Fruit fly (Drosophila melanogaster): ENCODE results near the gene Mst87F.

Gene Mst87F

dm6 chr3R:13843611-13844010 is 15.8 kb upstream of the Mst87F start (continued):
- TF ChIP-seq Taf1 (GFP tag; IDR thresholded peaks at IDR 0.05) (no peak), CG1529 (GFP tag; optimal IDR thresholded peaks at IDR 0.05) (no peak), CG9817 (tag; optimal IDR thresholded peaks at IDR 0.05) (no peak), sqz (GFP tag; optimal IDR thresholded peaks at IDR 0.05) (no peak), pho (GFP tag; optimal IDR thresholded peaks at IDR 0.05) (no peak), CG30431 (GFP tag; optimal IDR thresholded peaks at IDR 0.05) (no peak), kay (GFP tag; optimal IDR thresholded peaks at IDR 0.05) (no peak), CG34224 (GFP tag; IDR thresholded peaks at IDR 0.05; ENCODE audit: partially characterized antibody) (no peak), CG15696 (tag; optimal IDR thresholded peaks at IDR 0.05) (no peak), fd102C (GFP tag; optimal IDR thresholded peaks at IDR 0.05) (no peak), CG10959 (GFP tag; IDR thresholded peaks at IDR 0.05) (no peak), nerfin-2 (GFP tag; IDR thresholded peaks at IDR 0.05; ENCODE audit: partially characterized antibody) (no peak), pnt (GFP tag; optimal IDR thresholded peaks at IDR 0.05) (no peak), CG2875 (GFP tag; optimal IDR thresholded peaks at IDR 0.05) (no peak), CG16815 (GFP tag; optimal IDR thresholded peaks at IDR 0.05) (no peak), sima (GFP tag; optimal IDR thresholded peaks at IDR 0.05) (no peak), insv (GFP tag; optimal IDR thresholded peaks at IDR 0.05) (no peak), sens-2 (GFP tag; IDR thresholded peaks at IDR 0.05) (no peak), CG11723 (GFP tag; optimal IDR thresholded peaks at IDR 0.05) (no peak), Spps (tag; optimal IDR thresholded peaks at IDR 0.05) (no peak), Abd-B (GFP tag; optimal IDR thresholded peaks at IDR 0.05) (no peak), HmgD (GFP tag; optimal IDR thresholded peaks at IDR 0.05) (no peak), CG32767 (GFP tag; IDR thresholded peaks at IDR 0.05) (no peak), Gsc (GFP tag; IDR thresholded peaks at IDR 0.05) (no peak), cato (GFP tag; optimal IDR thresholded peaks at IDR 0.05; ENCODE audit: borderline replicate concordance) (no peak), CG11456 (GFP tag; IDR thresholded peaks at IDR 0.05) (no peak), sug (tag; optimal IDR thresholded peaks at IDR 0.05) (no peak), CG11696 (GFP tag; IDR thresholded peaks at IDR 0.05) (no peak), CG6254 (GFP tag; optimal IDR thresholded peaks at IDR 0.05) (no peak), CG6654 (GFP tag; optimal IDR thresholded peaks at IDR 0.05) (no peak), bsh (GFP tag; optimal IDR thresholded peaks at IDR 0.05) (peak in 1 of 2 experiments; percentile 10), CG5180 (GFP tag; optimal IDR thresholded peaks at IDR 0.05) (no peak), CG11093 (GFP tag; IDR thresholded peaks at IDR 0.05) (no peak), CG4360 (GFP tag; IDR thresholded peaks at IDR 0.05) (no peak), CG15601 (tag; optimal IDR thresholded peaks at IDR 0.05) (no peak), CG4707 (GFP tag; optimal IDR thresholded peaks at IDR 0.05) (no peak), emc (GFP tag; optimal IDR thresholded peaks at IDR 0.05) (no peak), CG15269 (tag; optimal IDR thresholded peaks at IDR 0.05) (no peak), fu2 (GFP tag; optimal IDR thresholded peaks at IDR 0.05) (no peak), CG15073 (GFP tag; optimal IDR thresholded peaks at IDR 0.05) (no peak), Rfx (GFP tag; IDR thresholded peaks at IDR 0.05) (no peak), CG2889 (GFP tag; IDR thresholded peaks at IDR 0.05) (no peak), CG2116 (GFP tag; optimal IDR thresholded peaks at IDR 0.05) (no peak), sens (GFP tag) (peak; percentile 17), CG12155 (GFP tag; optimal IDR thresholded peaks at IDR 0.05) (no peak), CG18011 (GFP tag; optimal IDR thresholded peaks at IDR 0.05) (no peak), Bdp1 (GFP tag; optimal IDR thresholded peaks at IDR 0.05) (no peak), Med (GFP tag) (no peak), Tbp (GFP tag; optimal IDR thresholded peaks at IDR 0.05) (no peak), Blimp-1 (GFP tag; optimal IDR thresholded peaks at IDR 0.05) (peak; percentile 15), NC2β (GFP tag; optimal IDR thresholded peaks at IDR 0.05) (no peak), al (GFP tag; IDR thresholded peaks at IDR 0.05) (no peak)
